Fruit fly (Drosophila melanogaster): Measurements from ENCODE around the gene Act5C.

Act5C gene

DNA sequence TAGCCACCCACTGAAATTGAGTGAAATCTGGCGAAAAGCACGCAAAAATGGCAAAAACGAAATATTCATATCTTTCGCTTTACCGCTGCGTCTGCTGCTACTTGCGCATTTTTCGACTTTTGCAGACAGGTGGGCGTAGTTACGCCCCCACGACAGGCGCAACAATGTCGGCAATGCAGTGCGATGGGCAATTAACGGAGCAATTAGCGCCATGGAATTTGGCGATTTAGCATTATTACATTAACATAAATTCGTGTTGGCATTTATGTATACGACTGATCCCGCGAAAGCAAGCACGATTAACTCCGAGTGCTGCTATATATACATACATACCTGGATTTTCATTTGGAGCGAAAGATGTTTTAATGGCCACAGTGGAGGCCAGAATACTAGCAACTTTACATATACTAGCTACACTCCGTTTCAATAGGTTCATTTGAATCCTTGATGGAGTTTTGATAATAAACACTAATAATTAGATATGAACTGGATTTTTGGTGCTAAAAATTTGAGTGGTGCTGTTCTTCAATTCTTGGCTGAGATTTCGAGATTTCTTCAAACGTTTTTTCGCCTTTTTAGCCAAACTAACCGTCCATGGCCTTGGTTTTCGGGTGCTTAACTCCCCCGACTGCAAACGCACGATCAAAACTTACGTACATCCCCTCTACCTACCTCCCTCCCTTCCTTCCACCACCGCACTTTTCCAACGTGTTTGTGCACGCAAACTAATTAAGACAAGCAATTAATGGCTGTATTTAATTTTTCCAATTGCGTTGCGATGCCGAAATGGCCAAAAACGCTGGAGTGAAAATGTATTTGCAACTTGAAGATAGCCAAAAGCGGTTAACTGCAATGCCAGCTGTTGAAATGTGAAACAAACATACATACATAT, 3.6 kb upstream of the Act5C start (continued):
- no peak for TF ChIP-seq pan (optimal IDR thresholded peaks at IDR 0.05)
- peak in 1 of 2 experiments; percentile 46 for TF ChIP-seq pan (GFP tag; optimal IDR thresholded peaks at IDR 0.05 in 1 of 2, IDR thresholded peaks at IDR 0.05 in 1 of 2)
- TF ChIP-seq gt (GFP tag; IDR thresholded peaks at IDR 0.05) = no peak
- 0 out of 2 replicates have a peak, but pooled peaks have one; percentile 40 for TF ChIP-seq ranshi (GFP tag; IDR thresholded peaks at IDR 0.05)
- no peak for TF ChIP-seq eyg (GFP tag; optimal IDR thresholded peaks at IDR 0.05)
- TF ChIP-seq tna (GFP tag; IDR thresholded peaks at IDR 0.05; ENCODE audit: partially characterized antibody) = no peak
- TF ChIP-seq CG7357 (GFP tag; IDR thresholded peaks at IDR 0.05) = 0 out of 3 replicates have a peak, but pooled peaks have one; percentile 39
- TF ChIP-seq CG2199 (GFP tag; IDR thresholded peaks at IDR 0.05) = no peak
- TF ChIP-seq ham (GFP tag; IDR thresholded peaks at IDR 0.05) = no peak
- TF ChIP-seq esg (GFP tag; conservative IDR thresholded peaks at IDR 0.05) = no peak
- peak; percentile 55 for TF ChIP-seq pros (GFP tag; optimal IDR thresholded peaks at IDR 0.05)
- TF ChIP-seq sens (GFP tag) = peak; percentile 84
- TF ChIP-seq al (GFP tag; IDR thresholded peaks at IDR 0.05) = 0 out of 2 replicates have a peak, but pooled peaks have one; percentile 30
- no peak for TF ChIP-seq Neu2 (GFP tag; optimal IDR thresholded peaks at IDR 0.05; ENCODE audit: borderline replicate concordance)
- TF ChIP-seq otp (GFP tag; IDR thresholded peaks at IDR 0.05) = no peak
- no peak for TF ChIP-seq kah (GFP tag; optimal IDR thresholded peaks at IDR 0.05)
- TF ChIP-seq CG3407 (GFP tag; optimal IDR thresholded peaks at IDR 0.05) = no peak
- 0 out of 2 replicates have a peak, but pooled peaks have one; percentile 33 for TF ChIP-seq ttk (GFP tag; IDR thresholded peaks at IDR 0.05)
- TF ChIP-seq zfh2 (GFP tag; optimal IDR thresholded peaks at IDR 0.05) = no peak
- peak; percentile 33; the same call in 1 of the 2 replicates for TF ChIP-seq H2.0 (GFP tag; IDR thresholded peaks at IDR 0.05)
- no peak for TF ChIP-seq chinmo (GFP tag; IDR thresholded peaks at IDR 0.05; ENCODE audit: partially characterized antibody)
- no peak for TF ChIP-seq CG4404 (GFP tag; IDR thresholded peaks at IDR 0.05)
- no peak for TF ChIP-seq Hr3 (GFP tag; optimal IDR thresholded peaks at IDR 0.05)
- TF ChIP-seq CG4424 (GFP tag; optimal IDR thresholded peaks at IDR 0.05) = no peak
- no peak for TF ChIP-seq repo (GFP tag; optimal IDR thresholded peaks at IDR 0.05)
- peak; percentile 8 for TF ChIP-seq ind (GFP tag; optimal IDR thresholded peaks at IDR 0.05)
- TF ChIP-seq btn (GFP tag; optimal IDR thresholded peaks at IDR 0.05) = no peak
- no peak for TF ChIP-seq abd-A (tag; optimal IDR thresholded peaks at IDR 0.05)
- peak; percentile 11 for TF ChIP-seq fd96Cb (tag; optimal IDR thresholded peaks at IDR 0.05)
- TF ChIP-seq Nf-YB (GFP tag; optimal IDR thresholded peaks at IDR 0.05) = no peak
- TF ChIP-seq pita (GFP tag; optimal IDR thresholded peaks at IDR 0.05) = no peak
- peak; percentile 44 for TF ChIP-seq nmo (GFP tag; optimal IDR thresholded peaks at IDR 0.05)
- TF ChIP-seq luna (GFP tag; optimal IDR thresholded peaks at IDR 0.05) = no peak
- TF ChIP-seq sc (optimal IDR thresholded peaks at IDR 0.05) = no peak
- no peak for TF ChIP-seq sc (GFP tag; optimal IDR thresholded peaks at IDR 0.05)
- TF ChIP-seq CG12391 (tag; optimal IDR thresholded peaks at IDR 0.05) = peak; percentile 41
- no peak for TF ChIP-seq CG11723 (GFP tag; optimal IDR thresholded peaks at IDR 0.05)
- TF ChIP-seq dmrt11E (tag; optimal IDR thresholded peaks at IDR 0.05) = peak; percentile 1
- TF ChIP-seq gcm (GFP tag; optimal IDR thresholded peaks at IDR 0.05) = no peak
- TF ChIP-seq CG7839 (tag; optimal IDR thresholded peaks at IDR 0.05) = peak; percentile 35
- peak; percentile 22 for TF ChIP-seq dmrt99B (tag; optimal IDR thresholded peaks at IDR 0.05)
- TF ChIP-seq ken (GFP tag; IDR thresholded peaks at IDR 0.05) = 0 out of 3 replicates have a peak, but pooled peaks have one; percentile 24
- TF ChIP-seq CG5245 (GFP tag; optimal IDR thresholded peaks at IDR 0.05) = no peak
- no peak for TF ChIP-seq Dad (GFP tag; optimal IDR thresholded peaks at IDR 0.05)
- TF ChIP-seq CG9876 (GFP tag; optimal IDR thresholded peaks at IDR 0.05) = no peak
- 0 out of 2 replicates have a peak, but pooled peaks have one; percentile 15 for TF ChIP-seq CG31441 (GFP tag; IDR thresholded peaks at IDR 0.05)
- TF ChIP-seq D19A (tag; optimal IDR thresholded peaks at IDR 0.05) = no peak
- no peak for TF ChIP-seq Oli (tag; optimal IDR thresholded peaks at IDR 0.05)
- TF ChIP-seq zen2 (GFP tag; IDR thresholded peaks at IDR 0.05; ENCODE audit: partially characterized antibody) = no peak

Measured in whole organism, embryonic.